Worm (Caenorhabditis elegans) whole organism, young adult: ENCODE data around the gene col-99.
A peak's percentile ranks its signal among the peaks of the same experiment; 100 is the strongest.

Experiments
- B0019.2 ChIP-seq: fragments of 200-800 bp; sonication (Bioruptor generic); conservative IDR thresholded peaks from 2 replicates; pipeline ENCODE4 v1.3.6; 2022; ENCODE audit warnings: missing genetic modification reagents, missing genetic modification characterization, missing compliant biosample characterization
- B0035.1 ChIP-seq: sonication (generic microtip); optimal IDR thresholded peaks from 2 replicates; lab custom pipeline; 2016; ENCODE audit warnings: missing genetic modification characterization, mild to moderate bottlenecking, missing compliant biosample characterization, missing genotype, missing genetic modification reagents
- F23B12.7 ChIP-seq: sonication (generic microtip); optimal IDR thresholded peaks from 2 replicates; lab custom pipeline; 2017; ENCODE audit warnings: missing genetic modification characterization, mild to moderate bottlenecking, missing compliant biosample characterization, antibody characterized with exemption, moderate library complexity; ENCODE audit not compliant: insufficient read depth
- F33H1.4 ChIP-seq: fragments of 200-800 bp; sonication (Bioruptor generic); IDR thresholded peaks from 2 replicates; pipeline ENCODE4 v1.3.6; 2022; ENCODE audit warnings: missing genetic modification reagents, missing genetic modification characterization, missing compliant biosample characterization
- K11D2.4 ChIP-seq: fragments of 200-800 bp; sonication (Bioruptor generic); IDR thresholded peaks from 2 replicates; pipeline ENCODE4 v1.3.6; 2022; ENCODE audit warnings: missing genetic modification reagents, missing genetic modification characterization, missing compliant biosample characterization
- Y67H2A.10 ChIP-seq: fragments of 200-800 bp; sonication (Bioruptor generic); conservative IDR thresholded peaks from 2 replicates; pipeline ENCODE4 v1.3.6; 2022; ENCODE audit warnings: missing genetic modification reagents, missing genetic modification characterization, missing compliant biosample characterization
- Y79H2A.3 ChIP-seq: fragments of 200-800 bp; sonication (Bioruptor generic); conservative IDR thresholded peaks from 2 replicates; pipeline ENCODE4 v1.3.6; 2022; ENCODE audit warnings: missing genetic modification reagents, missing genetic modification characterization, missing compliant biosample characterization
- akir-1 ChIP-seq: fragments of 200-800 bp; sonication (Bioruptor generic); optimal IDR thresholded peaks from 2 replicates; lab custom pipeline; 2018; ENCODE audit warnings: mild to moderate bottlenecking, missing genetic modification characterization, moderate library complexity, missing compliant biosample characterization
- aptf-3 ChIP-seq: fragments of 200-800 bp; sonication (Bioruptor generic); IDR thresholded peaks from 2 replicates; pipeline ENCODE4 v1.3.6; 2022; ENCODE audit warnings: missing genetic modification characterization, missing compliant biosample characterization
- athp-1 ChIP-seq: sonication (generic microtip); optimal IDR thresholded peaks from 2 replicates; lab custom pipeline; 2017; ENCODE audit warnings: mild to moderate bottlenecking, missing genetic modification characterization, missing compliant biosample characterization
- attf-5 ChIP-seq: fragments of 200-800 bp; sonication (Bioruptor generic); optimal IDR thresholded peaks from 2 replicates; lab custom pipeline; 2018; ENCODE audit warnings: mild to moderate bottlenecking, missing genetic modification characterization, missing compliant biosample characterization
- attf-6 ChIP-seq: fragments of 200-800 bp; sonication (Bioruptor generic); IDR thresholded peaks from 2 replicates; pipeline ENCODE4 v1.3.6; 2022; ENCODE audit warnings: missing genetic modification reagents, missing genetic modification characterization, missing compliant biosample characterization
- bed-1 ChIP-seq: fragments of 200-800 bp; sonication (Bioruptor generic); IDR thresholded peaks from 2 replicates; pipeline ENCODE4 v1.3.6; 2022; ENCODE audit warnings: missing genetic modification reagents, missing genetic modification characterization, missing compliant biosample characterization
- bed-2 ChIP-seq: fragments of 200-800 bp; sonication (Bioruptor generic); IDR thresholded peaks from 2 replicates; pipeline ENCODE4 v1.3.6; 2022; ENCODE audit warnings: missing genetic modification reagents, missing genetic modification characterization, missing compliant biosample characterization
- cebp-1 ChIP-seq, 2 experiments: fragments of 200-800 bp in 1 of 2; sonication (Bioruptor generic) in 1 of 2; sonication (generic microtip) in 1 of 2; IDR thresholded peaks in 1 of 2; optimal IDR thresholded peaks in 1 of 2; 2 replicates each; pipeline versions ENCODE4 v1.3.6 to Lab custom; 2017 to 2022; ENCODE audit warnings: missing compliant biosample characterization in 2 of 2, missing genetic modification characterization in 2 of 2, mild to moderate bottlenecking in 1 of 2, missing genetic modification reagents in 1 of 2, moderate library complexity in 1 of 2
- ceh-40 ChIP-seq: fragments of 200-800 bp; sonication (Bioruptor generic); IDR thresholded peaks from 2 replicates; pipeline ENCODE4 v1.3.6; 2022; ENCODE audit warnings: missing genetic modification characterization, missing compliant biosample characterization
- ceh-79 ChIP-seq: sonication (generic microtip); optimal IDR thresholded peaks from 2 replicates; lab custom pipeline; 2017; ENCODE audit warnings: mild to moderate bottlenecking, missing genetic modification characterization, missing compliant biosample characterization
- efl-1 ChIP-seq: fragments of 150-350 bp; optimal IDR thresholded peaks from 2 replicates; lab custom pipeline; 2014; ENCODE audit warnings: missing biosample characterization, missing genetic modification reagents, missing genetic modification characterization
- egl-44 ChIP-seq: fragments of 200-800 bp; sonication (Bioruptor generic); IDR thresholded peaks from 2 replicates; pipeline ENCODE4 v1.3.6; 2022; ENCODE audit warnings: missing genetic modification reagents, missing genetic modification characterization, missing compliant biosample characterization
- egrh-3 ChIP-seq: fragments of 200-800 bp; sonication (Bioruptor generic); IDR thresholded peaks from 2 replicates; pipeline ENCODE4 v1.3.6; 2022; ENCODE audit warnings: missing genetic modification reagents, missing genetic modification characterization, missing compliant biosample characterization
- ets-4 ChIP-seq: fragments of 200-800 bp; sonication (Bioruptor generic); optimal IDR thresholded peaks from 2 replicates; lab custom pipeline; 2018; ENCODE audit warnings: mild to moderate bottlenecking, missing genetic modification characterization, missing compliant biosample characterization
- gei-17 ChIP-seq: fragments of 200-800 bp; sonication (Bioruptor generic); optimal IDR thresholded peaks from 2 replicates; lab custom pipeline; 2018; ENCODE audit warnings: mild to moderate bottlenecking, missing genetic modification characterization, missing compliant biosample characterization
- hlh-12 ChIP-seq: sonication (generic microtip); optimal IDR thresholded peaks from 2 replicates; lab custom pipeline; 2016; ENCODE audit warnings: missing genetic modification characterization, missing compliant biosample characterization
- hlh-26 ChIP-seq: fragments of 200-800 bp; sonication (Bioruptor generic); conservative IDR thresholded peaks from 2 replicates; pipeline ENCODE4 v1.3.6; 2022; ENCODE audit warnings: missing genetic modification reagents, missing genetic modification characterization, missing compliant biosample characterization
- hrde-1 ChIP-seq: sonication (generic microtip); optimal IDR thresholded peaks from 2 replicates; lab custom pipeline; 2016; ENCODE audit warnings: missing genetic modification characterization, mild to moderate bottlenecking, missing compliant biosample characterization, moderate library complexity, missing genotype, missing genetic modification reagents, borderline replicate concordance
- hsf-1 ChIP-seq: fragments of 200-800 bp; sonication (Bioruptor generic); IDR thresholded peaks from 2 replicates; pipeline ENCODE4 v1.3.6; 2022; ENCODE audit warnings: missing genetic modification reagents, missing genetic modification characterization, missing compliant biosample characterization
- lag-1 ChIP-seq: fragments of 200-800 bp; sonication (Bioruptor generic); IDR thresholded peaks from 2 replicates; pipeline ENCODE4 v1.3.6; 2022; ENCODE audit warnings: missing genetic modification reagents, missing genetic modification characterization, missing compliant biosample characterization
- let-526 ChIP-seq: fragments of 200-800 bp; sonication (Bioruptor generic); IDR thresholded peaks from 2 replicates; pipeline ENCODE4 v1.3.6; 2022; ENCODE audit warnings: missing genetic modification reagents, missing genetic modification characterization, missing compliant biosample characterization
- lin-26 ChIP-seq: fragments of 200-800 bp; sonication (Bioruptor generic); IDR thresholded peaks from 2 replicates; pipeline ENCODE4 v1.3.6; 2022; ENCODE audit warnings: missing genetic modification reagents, missing genetic modification characterization, missing compliant biosample characterization
- lin-40 ChIP-seq: sonication (generic microtip); optimal IDR thresholded peaks from 2 replicates; lab custom pipeline; 2016; ENCODE audit warnings: missing genetic modification characterization, mild to moderate bottlenecking, missing compliant biosample characterization, missing genotype, missing genetic modification reagents
- lsy-27 ChIP-seq: sonication (generic microtip); optimal IDR thresholded peaks from 2 replicates; lab custom pipeline; 2017; ENCODE audit warnings: missing genetic modification characterization, mild to moderate bottlenecking, missing compliant biosample characterization, antibody characterized with exemption, missing genotype, borderline replicate concordance; ENCODE audit not compliant: insufficient read depth
- madf-10 ChIP-seq: sonication (generic microtip); optimal IDR thresholded peaks from 2 replicates; lab custom pipeline; 2016; ENCODE audit warnings: mild to moderate bottlenecking, missing genetic modification characterization, missing compliant biosample characterization
- madf-8 ChIP-seq: fragments of 200-800 bp; sonication (Bioruptor generic); conservative IDR thresholded peaks from 2 replicates; pipeline ENCODE4 v1.3.6; 2022; ENCODE audit warnings: missing genetic modification reagents, missing genetic modification characterization, missing compliant biosample characterization
- mcd-1 ChIP-seq: fragments of 200-800 bp; sonication (Bioruptor generic); IDR thresholded peaks from 2 replicates; pipeline ENCODE4 v1.3.6; 2022; ENCODE audit warnings: missing genetic modification reagents, missing genetic modification characterization, missing compliant biosample characterization
- mxl-1 ChIP-seq: sonication (generic microtip); optimal IDR thresholded peaks from 2 replicates; lab custom pipeline; 2016; ENCODE audit warnings: missing genetic modification characterization, missing compliant biosample characterization
- nhr-120 ChIP-seq: fragments of 200-800 bp; sonication (Bioruptor generic); IDR thresholded peaks from 2 replicates; pipeline ENCODE4 v1.3.6; 2022; ENCODE audit warnings: missing genetic modification characterization, missing compliant biosample characterization
- nhr-179 ChIP-seq: sonication (generic microtip); optimal IDR thresholded peaks from 2 replicates; lab custom pipeline; 2016; ENCODE audit warnings: mild to moderate bottlenecking, missing genetic modification characterization, missing compliant biosample characterization
- nhr-80 ChIP-seq: sonication (generic microtip); optimal IDR thresholded peaks from 2 replicates; lab custom pipeline; 2016; ENCODE audit warnings: missing genetic modification characterization, missing compliant biosample characterization
- nhr-90 ChIP-seq: sonication (generic microtip); optimal IDR thresholded peaks from 2 replicates; lab custom pipeline; 2016; ENCODE audit warnings: missing genotype, mild to moderate bottlenecking, missing genetic modification characterization, missing compliant biosample characterization
- pha-4 ChIP-seq: fragments of 150-350 bp; sonication (generic microtip); optimal IDR thresholded peaks from 2 replicates; lab custom pipeline; 2014; ENCODE audit warnings: missing biosample characterization, missing genetic modification reagents, missing genetic modification characterization
- rcor-1 ChIP-seq: fragments of 200-800 bp; sonication (Bioruptor generic); IDR thresholded peaks from 2 replicates; pipeline ENCODE4 v1.3.6; 2022; ENCODE audit warnings: missing genetic modification reagents, missing genetic modification characterization, missing compliant biosample characterization
- sdz-38 ChIP-seq: sonication (generic microtip); optimal IDR thresholded peaks from 2 replicates; lab custom pipeline; 2016; ENCODE audit warnings: missing genotype, missing genetic modification characterization, missing compliant biosample characterization
- snpc-1.1 ChIP-seq: sonication (generic microtip); optimal IDR thresholded peaks from 2 replicates; lab custom pipeline; 2017; ENCODE audit warnings: missing genetic modification characterization, mild to moderate bottlenecking, missing compliant biosample characterization, antibody characterized with exemption, moderate library complexity, missing genotype, missing genetic modification reagents; ENCODE audit not compliant: insufficient read depth
- somi-1 ChIP-seq: fragments of 200-800 bp; sonication (Bioruptor generic); optimal IDR thresholded peaks from 2 replicates; lab custom pipeline; 2018; ENCODE audit warnings: mild to moderate bottlenecking, missing genetic modification characterization, missing compliant biosample characterization
- sptf-2 ChIP-seq: fragments of 200-800 bp; sonication (Bioruptor generic); optimal IDR thresholded peaks from 2 replicates; lab custom pipeline; 2018; ENCODE audit warnings: mild to moderate bottlenecking, missing genetic modification characterization, missing compliant biosample characterization
- tbx-9 ChIP-seq: sonication (generic microtip); optimal IDR thresholded peaks from 2 replicates; lab custom pipeline; 2016; ENCODE audit warnings: borderline replicate concordance, missing genetic modification characterization, inconsistent platforms, missing compliant biosample characterization
- unc-130 ChIP-seq: sonication (generic microtip); optimal IDR thresholded peaks from 2 replicates; lab custom pipeline; 2016; ENCODE audit warnings: missing genetic modification reagents, missing genetic modification characterization, missing compliant biosample characterization

col-99 gene

ce11 chrIV:192046-192445 lies 44.3 kb upstream of the col-99 start, which contains the start of gene Y38C1AA.12:
Y38C1AA.12 (plus strand) TSS chrIV:192256.
- TF ChIP-seq nhr-80 (tag; lab: Kevin White, UChicago) = peak; percentile 11
- no peak; the same call in 1 of the 2 replicates for TF ChIP-seq egrh-3 (GFP tag; lab: Robert Waterston, UW)
- TF ChIP-seq athp-1 (tag; lab: Kevin White, UChicago) = peak; percentile 77
- TF ChIP-seq aptf-3 (GFP tag; lab: Robert Waterston, UW) = no peak
- TF ChIP-seq madf-10 (tag; lab: Kevin White, UChicago) = peak; percentile 69
- TF ChIP-seq K11D2.4 (GFP tag; lab: Robert Waterston, UW) = peak; percentile 62; the same call in 1 of the 2 replicates
- TF ChIP-seq rcor-1 (GFP tag; lab: Robert Waterston, UW) = peak; percentile 64
- TF ChIP-seq bed-2 (GFP tag; lab: Robert Waterston, UW) = 0 out of 2 replicates have a peak, but pooled peaks have one; percentile 75
- no peak for TF ChIP-seq ceh-40
- TF ChIP-seq cebp-1 (GFP tag; IDR thresholded peaks at IDR 0.05; lab: Robert Waterston, UW) = peak; percentile 62
- TF ChIP-seq cebp-1 (tag; optimal IDR thresholded peaks at IDR 0.05; lab: Kevin White, UChicago) = peak; percentile 70
- TF ChIP-seq attf-5 (GFP tag; lab: Kevin White, UChicago) = peak; percentile 79
- TF ChIP-seq hlh-26 = no peak
- TF ChIP-seq somi-1 (GFP tag; lab: Kevin White, UChicago) = peak; percentile 19
- peak; percentile 23 for TF ChIP-seq hlh-12 (tag; lab: Kevin White, UChicago)
- no peak for TF ChIP-seq ceh-79
- no peak for TF ChIP-seq lag-1 (GFP tag; lab: Robert Waterston, UW)
- 0 out of 2 replicates have a peak, but pooled peaks have one; percentile 30 for TF ChIP-seq let-526 (GFP tag; lab: Robert Waterston, UW)
- no peak for TF ChIP-seq madf-8 (GFP tag; lab: Robert Waterston, UW)
- TF ChIP-seq B0035.1 = no peak
- TF ChIP-seq lin-40 (tag; lab: Kevin White, UChicago) = peak; percentile 79
- TF ChIP-seq F23B12.7 (tag; lab: Kevin White, UChicago) = peak; percentile 41
- TF ChIP-seq lin-26 (GFP tag; lab: Robert Waterston, UW) = 0 out of 2 replicates have a peak, but pooled peaks have one; percentile 19
- peak; percentile 66; the same call in 1 of the 2 replicates for TF ChIP-seq Y67H2A.10 (GFP tag; lab: Robert Waterston, UW)
- peak; percentile 22 for TF ChIP-seq snpc-1.1
- peak; percentile 54; the same call in 1 of the 2 replicates for TF ChIP-seq Y79H2A.3 (GFP tag; lab: Robert Waterston, UW)
- no peak for TF ChIP-seq tbx-9 (tag; lab: Kevin White, UChicago)
- TF ChIP-seq efl-1 (GFP tag; lab: Kevin White, UChicago) = no peak
- TF ChIP-seq akir-1 (GFP tag; lab: Kevin White, UChicago) = no peak
- no peak for TF ChIP-seq pha-4 (tag; lab: Kevin White, UChicago)
- peak; percentile 48; the same call in 1 of the 2 replicates for TF ChIP-seq F33H1.4 (GFP tag; lab: Robert Waterston, UW)
- no peak for TF ChIP-seq egl-44 (GFP tag; lab: Robert Waterston, UW)
- TF ChIP-seq attf-6 (GFP tag; lab: Robert Waterston, UW) = no peak
- no peak for TF ChIP-seq gei-17 (GFP tag; lab: Kevin White, UChicago)
- TF ChIP-seq nhr-179 (tag; lab: Kevin White, UChicago) = no peak
- no peak for TF ChIP-seq hsf-1
- no peak for TF ChIP-seq nhr-90 (tag; lab: Kevin White, UChicago)
- TF ChIP-seq lsy-27 = no peak
- no peak for TF ChIP-seq sptf-2 (GFP tag; lab: Kevin White, UChicago)
- TF ChIP-seq mcd-1 (GFP tag; lab: Robert Waterston, UW) = peak; percentile 78
- no peak for TF ChIP-seq mxl-1 (tag; lab: Kevin White, UChicago)
- TF ChIP-seq ets-4 (GFP tag; lab: Kevin White, UChicago) = no peak
- TF ChIP-seq hrde-1 = peak; percentile 44
- TF ChIP-seq bed-1 = no peak
- TF ChIP-seq unc-130 (GFP tag; lab: Kevin White, UChicago) = peak; percentile 89
- no peak for TF ChIP-seq sdz-38
- no peak for TF ChIP-seq B0019.2 (GFP tag; lab: Robert Waterston, UW)
- no peak for TF ChIP-seq nhr-120 (GFP tag; lab: Robert Waterston, UW)
